Worm (Caenorhabditis elegans) whole organism, L4 larva: ENCODE data around the gene snr-5.

ENCODE experiments used
- T20F7.1 ChIP-seq: fragments of 200-800 bp; sonication (Bioruptor generic); optimal IDR thresholded peaks from 2 replicates; lab custom pipeline; 2018; ENCODE audit warnings: mild to moderate bottlenecking, missing genetic modification characterization, missing compliant biosample characterization
- ceh-82 ChIP-seq: sonication (generic microtip); optimal IDR thresholded peaks from 2 replicates; lab custom pipeline; 2017; ENCODE audit warnings: missing biosample characterization, missing genetic modification characterization
- dpl-1 ChIP-seq: fragments of 150-350 bp; optimal IDR thresholded peaks from 2 replicates; lab custom pipeline; 2014; ENCODE audit warnings: missing biosample characterization, missing genetic modification reagents, missing genetic modification characterization
- lin-39 ChIP-seq: fragments of 150-350 bp; optimal IDR thresholded peaks from 2 replicates; lab custom pipeline; 2014; ENCODE audit warnings: missing biosample characterization, missing genetic modification reagents, missing genetic modification characterization
- nhr-11 ChIP-seq: fragments of 150-350 bp; optimal IDR thresholded peaks from 2 replicates; lab custom pipeline; 2014; ENCODE audit warnings: missing biosample characterization, missing genetic modification characterization
- nhr-41 ChIP-seq: fragments of 200-800 bp; sonication (Bioruptor generic); IDR thresholded peaks from 2 replicates; pipeline ENCODE4 v1.3.6; 2022; ENCODE audit warnings: missing genetic modification reagents, missing genetic modification characterization, missing compliant biosample characterization
- ztf-11 ChIP-seq: fragments of 150-350 bp; optimal IDR thresholded peaks from 2 replicates; lab custom pipeline; 2014; ENCODE audit warnings: missing biosample characterization, missing genetic modification characterization

- TF ChIP-seq nhr-11 (tag; lab: Kevin White, UChicago) = no peak
- no peak for TF ChIP-seq lin-39
- TF ChIP-seq nhr-41 (GFP tag; lab: Robert Waterston, UW) = no peak
- TF ChIP-seq T20F7.1 (GFP tag; lab: Kevin White, UChicago) = no peak
- TF ChIP-seq ceh-82 (tag; lab: Kevin White, UChicago) = no peak
- TF ChIP-seq dpl-1 = no peak
- no peak for TF ChIP-seq ztf-11 (tag; lab: Kevin White, UChicago)
Observed at ce11 chrIII:7889036-7889435, 27.2 kb downstream of the snr-5 start.
